Worm (Caenorhabditis elegans) whole organism, late embryonic: ENCODE results near the gene lin-48.

Source experiments
- F13H6.1 ChIP-seq: sonication (generic microtip); optimal IDR thresholded peaks from 2 replicates; lab custom pipeline; 2016; ENCODE audit warnings: missing genetic modification characterization, missing compliant biosample characterization
- ama-1 ChIP-seq: fragments of 150-350 bp; optimal IDR thresholded peaks from 2 replicates; lab custom pipeline; 2014
- ceh-24 ChIP-seq: sonication (generic microtip); optimal IDR thresholded peaks from 2 replicates; lab custom pipeline; 2016; ENCODE audit warnings: mild to moderate bottlenecking, missing genetic modification characterization, missing compliant biosample characterization
- fkh-10 ChIP-seq: fragments of 150-350 bp; optimal IDR thresholded peaks from 2 replicates; lab custom pipeline; 2014; ENCODE audit warnings: missing biosample characterization, missing genetic modification reagents, missing genetic modification characterization
- hlh-6 ChIP-seq: sonication (generic microtip); optimal IDR thresholded peaks from 2 replicates; lab custom pipeline; 2016; ENCODE audit warnings: missing genotype, missing genetic modification characterization, missing compliant biosample characterization
- nfya-1 ChIP-seq: sonication (generic microtip); optimal IDR thresholded peaks from 2 replicates; lab custom pipeline; 2017; ENCODE audit warnings: missing genetic modification characterization, mild to moderate bottlenecking, missing compliant biosample characterization, antibody characterized with exemption, moderate library complexity
- pag-3 ChIP-seq: sonication (generic microtip); optimal IDR thresholded peaks from 2 replicates; lab custom pipeline; 2016; ENCODE audit warnings: missing compliant biosample characterization, missing genetic modification characterization, borderline replicate concordance
- pha-4 ChIP-seq: fragments of 150-350 bp; optimal IDR thresholded peaks from 2 replicates; lab custom pipeline; 2018; ENCODE audit warnings: missing biosample characterization, missing genetic modification reagents, missing genetic modification characterization
- pqm-1 ChIP-seq: sonication (generic microtip); optimal IDR thresholded peaks from 2 replicates; lab custom pipeline; 2016; ENCODE audit warnings: missing genetic modification characterization, missing compliant biosample characterization
- unc-42 ChIP-seq: sonication (generic microtip); optimal IDR thresholded peaks from 2 replicates; lab custom pipeline; 2016; ENCODE audit warnings: missing genotype, missing genetic modification characterization, missing compliant biosample characterization

ce11 chrIII:3764584-3764983, 19.3 kb downstream of the lin-48 start:
- TF ChIP-seq ama-1 (lab: Kevin White, UChicago): no peak
- no peak for TF ChIP-seq fkh-10 (GFP tag; lab: Kevin White, UChicago)
- no peak for TF ChIP-seq ceh-24 (tag; lab: Kevin White, UChicago)
- TF ChIP-seq nfya-1 (tag; lab: Kevin White, UChicago): no peak
- no peak for TF ChIP-seq pag-3
- no peak for TF ChIP-seq unc-42 (tag; lab: Kevin White, UChicago)
- TF ChIP-seq hlh-6 (tag; lab: Kevin White, UChicago): no peak
- TF ChIP-seq F13H6.1 (tag; lab: Kevin White, UChicago): no peak
- no peak for TF ChIP-seq pha-4 (tag; lab: Kevin White, UChicago)
- TF ChIP-seq pqm-1 (tag; lab: Kevin White, UChicago): no peak
